Worm (Caenorhabditis elegans) whole organism, L4 larva: ENCODE results near the gene F41G3.3.

Experiments
- aly-2 ChIP-seq: sonication (generic microtip); optimal IDR thresholded peaks from 2 replicates; lab custom pipeline; 2018; ENCODE audit warnings: missing biosample characterization, missing genetic modification characterization
- ama-1 ChIP-seq: fragments of 150-350 bp; optimal IDR thresholded peaks from 2 replicates; lab custom pipeline; 2014; ENCODE audit warnings: inconsistent platforms, mixed read lengths
- cey-2 ChIP-seq: sonication (generic microtip); optimal IDR thresholded peaks from 3 replicates; lab custom pipeline; 2017; ENCODE audit warnings: missing genetic modification characterization, mild to moderate bottlenecking, missing compliant biosample characterization, antibody characterized with exemption, borderline replicate concordance; ENCODE audit not compliant: insufficient read depth
- egl-27 ChIP-seq: sonication (generic microtip); optimal IDR thresholded peaks from 3 replicates; lab custom pipeline; 2017; ENCODE audit warnings: missing biosample characterization, missing genetic modification reagents, missing genetic modification characterization
- fkh-10 ChIP-seq: fragments of 150-350 bp; optimal IDR thresholded peaks from 2 replicates; lab custom pipeline; 2014; ENCODE audit warnings: missing biosample characterization, missing genetic modification reagents, missing genetic modification characterization
- lim-7 ChIP-seq: fragments of 200-800 bp; sonication (Bioruptor generic); IDR thresholded peaks from 2 replicates; pipeline ENCODE4 v1.3.6; 2022; ENCODE audit warnings: missing genetic modification characterization, missing compliant biosample characterization
- lin-13 ChIP-seq: fragments of 150-350 bp; optimal IDR thresholded peaks from 2 replicates; lab custom pipeline; 2014; ENCODE audit warnings: missing biosample characterization, missing genetic modification reagents, missing genetic modification characterization
- lin-29 ChIP-seq: fragments of 200-800 bp; sonication (Bioruptor generic); IDR thresholded peaks from 2 replicates; pipeline ENCODE4 v1.3.6; 2022; ENCODE audit warnings: missing genetic modification reagents, missing genetic modification characterization, missing compliant biosample characterization
- nhr-102 ChIP-seq: sonication (generic microtip); optimal IDR thresholded peaks from 2 replicates; lab custom pipeline; 2016; ENCODE audit warnings: mild to moderate bottlenecking, missing genetic modification characterization, moderate library complexity, missing compliant biosample characterization
- nhr-6 ChIP-seq: fragments of 150-350 bp; optimal IDR thresholded peaks from 2 replicates; lab custom pipeline; 2014; ENCODE audit warnings: missing biosample characterization, missing genetic modification characterization
- unc-130 ChIP-seq: sonication (generic microtip); optimal IDR thresholded peaks from 2 replicates; lab custom pipeline; 2016; ENCODE audit warnings: missing genetic modification reagents, missing genetic modification characterization, missing compliant biosample characterization
- unc-39 ChIP-seq: sonication (generic microtip); optimal IDR thresholded peaks from 2 replicates; lab custom pipeline; 2017; ENCODE audit warnings: missing biosample characterization, missing genetic modification characterization
- zfp-2 ChIP-seq: sonication (generic microtip); optimal IDR thresholded peaks from 2 replicates; lab custom pipeline; 2016; ENCODE audit warnings: mild to moderate bottlenecking, missing genetic modification characterization, missing compliant biosample characterization

DNA sequence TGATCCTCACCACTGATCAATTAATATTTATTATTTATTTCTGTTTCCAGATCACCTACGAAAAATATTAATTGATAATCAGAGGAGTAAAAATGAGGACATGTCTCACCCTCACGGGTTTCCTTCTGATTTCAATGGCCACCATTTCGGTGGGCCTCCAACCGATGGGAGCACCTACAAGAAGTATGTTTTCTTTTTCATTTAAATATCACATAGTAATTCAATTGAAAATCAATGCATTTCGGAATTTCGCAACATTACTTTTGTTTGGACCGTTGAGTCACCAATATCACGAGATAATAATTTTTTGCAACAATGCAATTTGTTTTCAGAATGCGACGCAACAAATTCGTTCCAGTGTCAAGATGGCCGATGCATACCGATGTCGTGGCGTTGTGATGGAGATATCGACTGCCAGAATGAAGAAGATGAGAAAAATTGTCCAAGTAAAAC lies 27.1 kb downstream of the F41G3.3 start, which contains the start of gene gldi-2:
- TF ChIP-seq egl-27 (no peak), nhr-102 (tag; lab: Kevin White, UChicago) (no peak), lin-29 (GFP tag; lab: Robert Waterston, UW) (no peak), nhr-6 (tag; lab: Kevin White, UChicago) (no peak), unc-130 (GFP tag; lab: Kevin White, UChicago) (no peak), lim-7 (GFP tag; lab: Robert Waterston, UW) (no peak), ama-1 (lab: Kevin White, UChicago) (no peak), unc-39 (tag; lab: Kevin White, UChicago) (no peak), lin-13 (GFP tag; lab: Kevin White, UChicago) (no peak), zfp-2 (tag; lab: Kevin White, UChicago) (no peak), aly-2 (tag; lab: Kevin White, UChicago) (no peak), fkh-10 (GFP tag; lab: Kevin White, UChicago) (no peak), cey-2 (tag; lab: Kevin White, UChicago) (no peak)
